Worm (Caenorhabditis elegans) whole organism, dauer: Measurements from ENCODE around the gene Y22D7AL.3.

Source experiments
- unc-62 ChIP-seq: sonication (generic microtip); optimal IDR thresholded peaks from 2 replicates; lab custom pipeline; 2017; ENCODE audit warnings: missing biosample characterization, missing genetic modification reagents, missing genetic modification characterization

The Y22D7AL.3 gene

DNA sequence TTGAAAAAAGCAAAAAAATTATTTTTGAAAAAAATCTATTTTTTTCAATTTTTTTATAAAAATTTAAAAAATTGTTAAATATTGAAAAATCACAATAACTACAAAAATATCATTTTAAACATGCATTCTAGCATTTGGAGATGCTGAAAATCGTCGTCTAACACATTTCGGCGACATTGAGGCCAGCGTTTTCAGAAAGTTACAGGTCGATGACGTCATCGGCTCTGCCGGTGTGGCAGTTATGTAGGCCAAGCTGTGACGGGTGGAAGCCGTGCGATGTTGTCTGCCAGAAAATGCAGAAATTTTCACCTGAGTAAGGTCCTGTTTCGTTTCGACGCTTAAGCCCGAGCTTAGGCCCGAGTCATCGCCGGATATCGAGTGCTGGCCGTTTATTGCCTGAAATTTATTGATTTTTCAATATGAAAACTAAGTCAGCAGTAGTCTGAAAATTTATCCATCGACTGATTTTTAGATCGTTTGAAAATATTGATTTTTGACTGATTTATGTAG, 24.6 kb downstream of the Y22D7AL.3 start, which contains the start of gene Y22D7AR.3:
TSS of gene Y22D7AR.3 (minus strand) at position 51 of the 510 bp plus-strand sequence.
- TF ChIP-seq unc-62 (GFP tag; lab: Kevin White, UChicago) = no peak

DNA sequence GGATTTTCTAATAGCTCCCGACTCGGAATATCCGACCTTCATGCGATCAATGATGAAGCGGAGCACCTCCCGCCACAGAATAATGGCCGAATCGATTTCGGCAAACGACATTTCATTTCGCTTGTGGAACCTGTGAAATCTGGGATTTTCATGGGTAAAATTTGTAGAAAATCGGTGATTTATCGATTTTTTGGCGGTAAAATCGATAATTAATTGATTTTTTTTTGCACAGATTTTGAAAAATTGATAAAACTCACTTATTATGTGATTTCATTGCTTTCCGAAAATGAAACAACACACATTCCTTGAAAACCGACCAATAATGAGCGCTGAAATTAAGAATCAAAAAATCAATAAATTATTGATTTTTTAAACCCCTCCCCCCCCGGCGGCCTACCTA, 25.6 kb downstream of the Y22D7AL.3 start:
- no peak for TF ChIP-seq unc-62 (GFP tag; lab: Kevin White, UChicago)

DNA sequence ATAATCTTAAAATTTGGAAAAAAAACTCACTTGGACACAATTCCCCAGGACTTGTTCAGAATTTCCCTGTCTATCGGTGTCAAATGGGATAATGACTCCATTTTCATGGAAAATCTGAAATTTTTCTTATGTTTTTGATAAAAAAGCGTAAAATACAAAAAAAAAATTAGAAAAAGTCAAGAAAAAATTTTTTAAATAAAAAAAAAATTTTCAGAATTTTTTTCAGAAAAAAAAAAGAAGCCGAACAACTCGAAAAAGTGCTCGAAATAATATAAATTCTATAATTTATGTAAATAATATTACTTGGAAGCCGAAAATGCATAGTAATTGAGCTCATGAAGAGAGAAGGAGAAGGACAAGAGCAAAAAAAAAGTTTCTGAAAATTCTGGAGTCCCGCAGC, 27.3 kb downstream of the Y22D7AL.3 start, which contains the start of gene glb-30:
TSS of gene glb-30 (minus strand) at position 101 of the 400 bp plus-strand sequence.
- no peak for TF ChIP-seq unc-62 (GFP tag; lab: Kevin White, UChicago)

DNA sequence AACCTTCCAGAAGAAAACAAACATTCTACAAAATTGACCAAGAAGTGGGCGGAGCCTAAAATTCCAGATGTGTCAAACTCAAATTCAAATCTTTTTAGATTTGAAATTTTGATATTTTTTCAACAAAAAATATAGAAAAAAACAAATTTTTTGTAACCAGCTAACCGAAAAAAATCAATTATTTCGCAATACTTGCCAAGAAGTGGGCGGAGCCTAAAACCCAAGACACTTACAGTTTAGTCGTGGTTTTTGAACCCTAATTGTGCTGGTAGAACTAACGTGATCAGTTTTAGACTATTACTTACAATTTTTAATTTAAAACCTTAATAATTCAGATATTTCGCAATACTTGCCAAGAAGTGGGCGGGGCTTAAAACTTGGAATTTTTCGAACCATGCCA, 32.1 kb downstream of the Y22D7AL.3 start:
- TF ChIP-seq unc-62 (GFP tag; lab: Kevin White, UChicago) = no peak

DNA sequence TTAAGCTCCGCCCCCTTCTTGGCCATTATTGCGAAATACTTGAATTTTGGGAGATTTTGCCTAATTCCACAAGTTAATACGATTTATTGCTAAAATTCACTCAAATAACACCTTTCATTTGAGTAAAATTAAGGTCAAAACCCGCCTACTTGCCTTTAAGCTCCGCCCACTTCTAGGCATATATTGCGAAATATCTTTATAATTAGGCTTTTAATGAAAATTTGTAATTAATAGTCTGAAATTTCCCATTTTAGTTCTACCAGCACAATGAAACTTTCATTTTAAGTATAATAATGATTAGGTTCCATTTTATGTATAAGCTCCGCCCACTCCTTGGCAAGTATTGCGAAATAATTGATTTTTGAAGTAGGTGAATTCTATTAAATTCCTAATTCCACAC, 33.5 kb downstream of the Y22D7AL.3 start:
- TF ChIP-seq unc-62 (GFP tag; lab: Kevin White, UChicago) = no peak

DNA sequence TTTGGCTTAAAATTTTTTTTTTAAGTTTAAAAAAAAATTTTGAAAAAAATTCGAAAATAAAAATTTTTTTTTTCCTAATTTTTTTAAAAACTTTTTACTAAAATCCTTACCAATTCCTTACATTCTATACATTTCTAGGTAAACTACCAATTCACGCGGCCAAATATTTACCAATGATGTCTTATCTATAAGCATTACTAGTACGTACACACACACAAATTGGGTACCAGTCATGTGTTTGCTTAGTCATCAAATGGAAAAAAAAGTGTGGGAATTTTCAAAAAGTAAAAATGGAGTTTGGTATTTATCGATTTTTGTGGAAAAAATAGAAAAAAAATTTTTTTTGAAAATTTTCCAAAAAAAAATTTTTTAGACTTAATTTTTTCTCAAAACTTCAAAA, 35.3 kb downstream of the Y22D7AL.3 start, which contains the start of gene Y22D7AR.6:
TSS of gene Y22D7AR.6 (minus strand) at position 134 of the 400 bp plus-strand sequence.
- TF ChIP-seq unc-62 (GFP tag; lab: Kevin White, UChicago) = no peak

DNA sequence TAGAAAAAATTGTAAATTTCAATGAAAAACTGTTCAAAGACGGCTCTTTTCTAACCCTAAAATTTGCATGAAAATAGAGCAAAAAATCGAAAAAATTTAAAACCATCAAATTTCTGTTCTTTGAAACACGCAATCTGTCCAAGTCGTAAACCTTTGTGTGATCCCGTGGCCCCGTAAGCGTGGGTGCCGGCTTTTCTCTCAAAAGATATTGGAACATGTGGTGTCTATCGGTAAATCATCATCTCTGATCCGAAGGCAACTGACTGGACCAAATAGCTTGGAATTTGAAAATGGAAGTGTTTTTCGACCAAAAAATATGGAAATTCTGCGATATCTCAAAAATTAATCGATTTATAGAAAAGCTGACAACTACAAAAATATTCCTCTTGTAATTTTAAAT, 37.4 kb downstream of the Y22D7AL.3 start:
- TF ChIP-seq unc-62 (GFP tag; lab: Kevin White, UChicago) = no peak

DNA sequence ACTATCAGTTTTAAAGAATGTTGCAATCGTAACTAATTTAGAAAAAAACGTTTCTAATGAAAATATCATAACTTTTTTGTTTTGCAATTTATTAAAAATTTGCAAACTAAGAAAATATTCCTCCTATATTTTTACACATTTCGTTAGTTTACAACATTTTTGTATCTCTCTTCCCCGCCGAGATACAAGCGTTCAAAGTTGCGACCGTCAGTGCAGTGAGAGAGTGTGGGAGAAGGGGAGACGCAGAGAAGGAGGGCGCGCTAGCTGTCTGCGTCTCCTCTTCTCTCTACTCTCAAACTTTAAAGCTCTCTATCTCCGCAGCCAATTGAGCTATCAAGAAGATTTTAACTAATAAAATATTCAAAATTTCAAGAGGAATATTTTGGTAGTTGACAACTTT, 39.1 kb downstream of the Y22D7AL.3 start:
- TF ChIP-seq unc-62 (GFP tag; lab: Kevin White, UChicago) = no peak

DNA sequence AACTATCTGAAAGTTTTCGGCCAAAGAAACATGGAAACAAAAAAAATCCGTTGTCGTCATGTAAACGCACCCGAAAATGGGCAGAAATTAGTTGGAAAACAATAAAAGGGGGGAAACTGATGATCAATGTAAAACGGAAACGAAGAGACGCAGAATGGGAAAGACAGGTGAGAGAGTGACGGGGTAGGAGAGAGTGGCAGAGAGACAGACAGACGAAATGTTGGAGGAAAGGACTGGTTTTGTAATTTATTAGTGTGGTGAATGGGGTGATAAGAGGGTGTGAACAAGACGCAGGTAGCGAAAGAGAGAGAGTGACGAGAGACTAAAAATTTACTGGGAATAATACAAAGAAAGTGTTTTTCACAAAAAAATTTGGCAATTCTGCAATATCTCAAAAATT, 39.7 kb downstream of the Y22D7AL.3 start:
- TF ChIP-seq unc-62 (GFP tag; lab: Kevin White, UChicago) = no peak

DNA sequence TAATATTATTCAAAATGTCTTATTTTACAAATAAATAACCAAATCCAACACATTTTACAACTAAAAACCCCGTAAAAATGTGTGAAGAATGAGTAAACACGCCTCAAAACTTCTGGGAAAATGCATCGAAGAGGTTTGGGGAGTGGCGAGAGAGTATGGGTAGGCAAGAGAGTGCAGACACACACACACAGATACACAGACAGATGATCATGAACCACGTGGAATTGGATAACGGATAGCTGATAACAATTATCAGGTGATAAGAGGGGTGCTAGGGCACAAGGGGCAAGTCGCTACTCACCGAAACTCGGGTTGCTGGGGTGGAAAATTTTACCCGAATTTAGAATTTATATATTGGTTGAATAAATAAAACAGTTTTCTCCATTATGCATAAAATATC, 41.0 kb downstream of the Y22D7AL.3 start:
- no peak for TF ChIP-seq unc-62 (GFP tag; lab: Kevin White, UChicago)

DNA sequence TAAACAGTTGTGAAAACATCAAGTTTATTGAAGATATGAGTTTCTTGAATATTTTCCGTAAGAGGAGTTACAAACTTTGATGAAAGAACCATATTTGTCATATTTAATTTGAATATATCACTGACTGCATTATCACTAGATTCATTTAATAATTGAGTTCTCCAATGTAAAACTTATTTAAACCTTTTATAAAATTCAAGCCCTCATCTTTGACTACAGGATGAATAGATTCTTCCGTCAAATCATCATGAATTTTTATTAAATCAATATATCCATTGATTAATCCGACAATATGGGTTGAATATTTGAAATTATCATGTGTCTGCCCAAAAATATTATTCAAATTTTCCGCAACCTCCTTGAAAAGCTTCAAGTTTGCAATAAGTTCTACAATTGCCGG, 46.7 kb downstream of the Y22D7AL.3 start, which contains the start of gene Y22D7AR.7:
TSS of gene Y22D7AR.7 (minus strand) at position 101 of the 400 bp plus-strand sequence.
- no peak for TF ChIP-seq unc-62 (GFP tag; lab: Kevin White, UChicago)

DNA sequence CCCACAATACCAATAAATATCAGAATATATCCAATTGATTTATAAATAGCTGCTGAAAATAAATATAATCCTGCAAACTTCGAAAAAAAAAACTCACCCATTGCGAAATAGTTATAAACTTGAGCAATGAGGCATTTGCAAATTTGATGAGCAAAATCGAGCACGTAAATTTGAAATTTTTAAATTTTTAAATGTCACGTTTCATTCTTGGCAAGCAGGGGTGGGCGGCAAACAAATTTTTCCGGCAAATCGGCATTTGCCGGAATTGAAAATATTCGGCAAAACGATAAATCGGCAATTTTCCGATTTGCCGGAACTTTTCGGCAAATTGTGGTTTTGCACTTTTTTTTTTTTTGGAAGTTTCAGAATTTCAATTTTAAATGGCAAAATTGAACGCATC, 48.7 kb downstream of the Y22D7AL.3 start, which contains the start of gene Y22D7AR.14:
TSS of gene Y22D7AR.14 (minus strand) at position 101 of the 400 bp plus-strand sequence.
- no peak for TF ChIP-seq unc-62 (GFP tag; lab: Kevin White, UChicago)
